Fruit fly (Drosophila melanogaster) whole organism: ENCODE data around the gene Hsp22.
A peak's percentile ranks its signal among the peaks of the same experiment; 100 is the strongest.

Source experiments
- CG8478 ChIP-seq: fragments of >200 bp; optimal IDR thresholded peaks from 2 replicates; lab custom pipeline; 2018; ENCODE audit warnings: inconsistent platforms
- Dll ChIP-seq: fragments of >200 bp; optimal IDR thresholded peaks from 2 replicates; lab custom pipeline; 2017
- EcR ChIP-seq, 2 experiments: fragments of >200 bp; optimal IDR thresholded peaks; 2 replicates each; lab custom pipeline; 2017; ENCODE audit warnings: missing biosample characterization in 2 of 2, missing genetic modification characterization in 2 of 2, missing genetic modification reagents in 2 of 2
- pan ChIP-seq: fragments of >200 bp; optimal IDR thresholded peaks from 2 replicates; lab custom pipeline; 2017
- psq ChIP-seq: fragments of >200 bp; optimal IDR thresholded peaks from 2 replicates; lab custom pipeline; 2017
- usp ChIP-seq: fragments of >200 bp; optimal IDR thresholded peaks from 2 replicates; lab custom pipeline; 2017; ENCODE audit warnings: missing biosample characterization, missing genetic modification characterization, mixed read lengths

The Hsp22 gene

dm6 chr3L:9356138-9356753, 16.5 kb upstream of the Hsp22 start:
- TF ChIP-seq psq (no peak), CG8478 (lab: Kevin White, UChicago) (no peak)

- TF ChIP-seq CG8478 (lab: Kevin White, UChicago) (no peak), Dll (lab: Kevin White, UChicago) (no peak), EcR (GFP tag; optimal IDR thresholded peaks at IDR 0.05; lab: Kevin White, UChicago) (no peak), psq (no peak), usp (GFP tag; lab: Kevin White, UChicago) (no peak), pan (lab: Kevin White, UChicago) (no peak)
These were observed 14.7 kb upstream of the Hsp22 start for dm6 chr3L:9357830-9358712.

- TF ChIP-seq EcR (GFP tag; optimal IDR thresholded peaks at IDR 0.05; lab: Kevin White, UChicago): no peak
- no peak for TF ChIP-seq CG8478 (lab: Kevin White, UChicago)
- no peak for TF ChIP-seq psq
- no peak for TF ChIP-seq Dll (lab: Kevin White, UChicago)
- TF ChIP-seq usp (GFP tag; lab: Kevin White, UChicago): no peak
- TF ChIP-seq pan (lab: Kevin White, UChicago): no peak
These were observed 14.1 kb upstream of the Hsp22 start, which contains the start of the genes UGP and Svip for dm6 chr3L:9358713-9359040. Gene UGP (minus strand): TSS chr3L:9358935. Gene Svip (plus strand): TSS chr3L:9358999.

dm6 chr3L:9360217-9360692, 12.5 kb upstream of the Hsp22 start, which contains the start of gene Pdxk:
Gene Pdxk (plus strand): TSS chr3L:9360316.
- TF ChIP-seq usp (GFP tag; lab: Kevin White, UChicago): no peak
- no peak for TF ChIP-seq EcR (GFP tag; optimal IDR thresholded peaks at IDR 0.05; lab: Kevin White, UChicago)
- no peak for TF ChIP-seq Dll (lab: Kevin White, UChicago)
- no peak for TF ChIP-seq psq
- no peak for TF ChIP-seq CG8478 (lab: Kevin White, UChicago)
- no peak for TF ChIP-seq pan (lab: Kevin White, UChicago)

dm6 chr3L:9361894-9362293, 10.8 kb upstream of the Hsp22 start, which contains the start of gene CG34456:
Gene CG34456 (plus strand): TSS chr3L:9362108.
- TF ChIP-seq CG8478 (lab: Kevin White, UChicago): no peak
- TF ChIP-seq Dll (lab: Kevin White, UChicago): no peak
- no peak for TF ChIP-seq usp (GFP tag; lab: Kevin White, UChicago)
- no peak for TF ChIP-seq EcR (GFP tag; optimal IDR thresholded peaks at IDR 0.05; lab: Kevin White, UChicago)
- no peak for TF ChIP-seq psq
- no peak for TF ChIP-seq pan (lab: Kevin White, UChicago)

dm6 chr3L:9364131-9364530, 8.6 kb upstream of the Hsp22 start, which contains the start of gene mRRF1:
Gene mRRF1 (plus strand): TSS chr3L:9364350.
- TF ChIP-seq CG8478 (lab: Kevin White, UChicago) (no peak), pan (lab: Kevin White, UChicago) (no peak), Dll (lab: Kevin White, UChicago) (no peak), EcR (GFP tag; optimal IDR thresholded peaks at IDR 0.05; lab: Kevin White, UChicago) (no peak), psq (no peak), usp (GFP tag; lab: Kevin White, UChicago) (no peak)

- TF ChIP-seq psq (peak; percentile 62), Dll (lab: Kevin White, UChicago) (no peak)
These were observed 5.8 kb upstream of the Hsp22 start, which contains the start of the genes Klp67A and CG4452 for dm6 chr3L:9366850-9367430. Gene Klp67A (minus strand): TSS chr3L:9367046. Gene CG4452 (plus strand): TSS chr3L:9367377.

- TF ChIP-seq Dll (lab: Kevin White, UChicago): no peak
- TF ChIP-seq psq: no peak
- TF ChIP-seq EcR (GFP tag; optimal IDR thresholded peaks at IDR 0.05; lab: Kevin White, UChicago): no peak
- no peak for TF ChIP-seq pan (lab: Kevin White, UChicago)
- TF ChIP-seq CG8478 (lab: Kevin White, UChicago): no peak
- TF ChIP-seq usp (GFP tag; lab: Kevin White, UChicago): no peak
These were observed 5.3 kb upstream of the Hsp22 start for dm6 chr3L:9367431-9367867.

dm6 chr3L:9368665-9369064, 4.1 kb upstream of the Hsp22 start:
- TF ChIP-seq psq (no peak), pan (lab: Kevin White, UChicago) (no peak), EcR (GFP tag; optimal IDR thresholded peaks at IDR 0.05; lab: Kevin White, UChicago) (no peak), CG8478 (lab: Kevin White, UChicago) (no peak), usp (GFP tag; lab: Kevin White, UChicago) (no peak), Dll (lab: Kevin White, UChicago) (no peak)

- TF ChIP-seq EcR (GFP tag; optimal IDR thresholded peaks at IDR 0.05; lab: Kevin White, UChicago) (no peak), usp (GFP tag; lab: Kevin White, UChicago) (no peak), Dll (lab: Kevin White, UChicago) (no peak), CG8478 (lab: Kevin White, UChicago) (no peak), psq (no peak), pan (lab: Kevin White, UChicago) (no peak)
These were observed 1.8 kb upstream of the Hsp22 start, which contains the start of gene Fdx1 for dm6 chr3L:9370907-9371365. Gene Fdx1 (minus strand): TSS chr3L:9371238.

dm6 chr3L:9373374-9374004, 758 bp downstream of the Hsp22 start:
- TF ChIP-seq EcR (GFP tag; optimal IDR thresholded peaks at IDR 0.05; lab: Kevin White, UChicago) (peak; percentile 26 to 68), Dll (lab: Kevin White, UChicago) (no peak)
